Fruit fly (Drosophila melanogaster) whole organism, adult: Measurements from ENCODE around the gene CG13887.

Experiments
- CG11617 ChIP-seq: fragments of 200-800 bp; sonication (Bioruptor generic); optimal IDR thresholded peaks from 2 replicates; lab custom pipeline; 2017; ENCODE audit warnings: mild to moderate bottlenecking, missing biosample characterization, missing genetic modification reagents, missing genetic modification characterization
- CG12768 ChIP-seq: fragments of 200-800 bp; sonication (Bioruptor generic); optimal IDR thresholded peaks from 2 replicates; lab custom pipeline; 2017; ENCODE audit warnings: missing biosample characterization, missing genetic modification characterization, mild to moderate bottlenecking, moderate library complexity, missing genetic modification reagents
- CG14711 ChIP-seq: fragments of 200-800 bp; sonication (Bioruptor generic); optimal IDR thresholded peaks from 2 replicates; lab custom pipeline; 2018; ENCODE audit warnings: missing biosample characterization, mild to moderate bottlenecking, missing genetic modification characterization, moderate library complexity
- CG1620 ChIP-seq: fragments of 200-800 bp; sonication (Bioruptor generic); optimal IDR thresholded peaks from 2 replicates; lab custom pipeline; 2016; ENCODE audit warnings: missing biosample characterization, missing genetic modification characterization
- CG33017 ChIP-seq: fragments of 200-800 bp; sonication (Bioruptor generic); optimal IDR thresholded peaks from 2 replicates; lab custom pipeline; 2018; ENCODE audit warnings: missing biosample characterization, mild to moderate bottlenecking, missing genetic modification characterization, moderate library complexity
- CG5204 ChIP-seq: fragments of 200-800 bp; sonication (Bioruptor generic); optimal IDR thresholded peaks from 2 replicates; lab custom pipeline; 2016; ENCODE audit warnings: missing biosample characterization, missing genetic modification characterization
- CG7045 ChIP-seq: fragments of 200-800 bp; sonication (Bioruptor generic); optimal IDR thresholded peaks from 2 replicates; lab custom pipeline; 2017; ENCODE audit warnings: missing biosample characterization, mild to moderate bottlenecking, missing genetic modification characterization
- CG7101 ChIP-seq: fragments of 200-800 bp; sonication (Bioruptor generic); optimal IDR thresholded peaks from 2 replicates; lab custom pipeline; 2018; ENCODE audit warnings: missing biosample characterization, mild to moderate bottlenecking, missing genetic modification characterization, moderate library complexity
- Clk ChIP-seq: fragments of 200-800 bp; sonication (Bioruptor generic); optimal IDR thresholded peaks from 2 replicates; lab custom pipeline; 2017; ENCODE audit warnings: missing biosample characterization, missing genetic modification characterization
- Crg-1 ChIP-seq: fragments of 200-800 bp; sonication (Bioruptor generic); optimal IDR thresholded peaks from 2 replicates; lab custom pipeline; 2016; ENCODE audit warnings: missing biosample characterization, missing genetic modification characterization
- Hr96 ChIP-seq: fragments of 200-800 bp; sonication (Bioruptor generic); optimal IDR thresholded peaks from 2 replicates; lab custom pipeline; 2016; ENCODE audit warnings: missing biosample characterization, missing genetic modification characterization
- Mnt ChIP-seq: fragments of 200-800 bp; sonication (Bioruptor generic); optimal IDR thresholded peaks from 2 replicates; lab custom pipeline; 2016; ENCODE audit warnings: missing biosample characterization, mild to moderate bottlenecking, missing genetic modification characterization
- bab1 ChIP-seq: fragments of 200-800 bp; sonication (Bioruptor generic); optimal IDR thresholded peaks from 3 replicates; lab custom pipeline; 2019; ENCODE audit warnings: missing biosample characterization, mild to moderate bottlenecking, missing genetic modification characterization, moderate library complexity
- cic ChIP-seq: fragments of 200-800 bp; sonication (Bioruptor generic); optimal IDR thresholded peaks from 2 replicates; lab custom pipeline; 2017; ENCODE audit warnings: missing biosample characterization, mild to moderate bottlenecking, missing genetic modification characterization, moderate library complexity
- cnc ChIP-seq, 2 experiments: fragments of >200 bp; optimal IDR thresholded peaks; 2 replicates each; lab custom pipeline; 2017
- kay ChIP-seq: fragments of 200-800 bp; sonication (Bioruptor generic); peaks from one replicate; lab custom pipeline; 2016; ENCODE audit warnings: missing biosample characterization, missing genetic modification characterization, borderline replicate concordance
- ovo ChIP-seq: fragments of 200-800 bp; sonication (Bioruptor generic); optimal IDR thresholded peaks from 2 replicates; lab custom pipeline; 2016; ENCODE audit warnings: missing biosample characterization, missing genetic modification characterization
- pad ChIP-seq: fragments of 200-800 bp; sonication (Bioruptor generic); optimal IDR thresholded peaks from 3 replicates; lab custom pipeline; 2017; ENCODE audit warnings: missing biosample characterization, missing genetic modification characterization, mild to moderate bottlenecking, moderate library complexity, missing genetic modification reagents
- tj ChIP-seq: fragments of 200-800 bp; sonication (Bioruptor generic); optimal IDR thresholded peaks from 3 replicates; lab custom pipeline; 2017; ENCODE audit warnings: missing biosample characterization, mild to moderate bottlenecking, missing genetic modification characterization, moderate library complexity
- toe ChIP-seq: fragments of 200-800 bp; sonication (Bioruptor generic); optimal IDR thresholded peaks from 2 replicates; lab custom pipeline; 2016; ENCODE audit warnings: missing biosample characterization, missing genetic modification characterization

Gene CG13887

dm6 chr3L:818438-819138, 19.1 kb upstream of the CG13887 start:
- TF ChIP-seq CG1620: no peak
- TF ChIP-seq CG33017 (tag; lab: Kevin White, UChicago): no peak
- TF ChIP-seq Clk (GFP tag; lab: Kevin White, UChicago): no peak
- TF ChIP-seq Hr96 (GFP tag; lab: Kevin White, UChicago): no peak
- no peak for TF ChIP-seq CG7101
- TF ChIP-seq tj (GFP tag; lab: Kevin White, UChicago): no peak
- no peak for TF ChIP-seq bab1
- TF ChIP-seq Mnt (GFP tag; lab: Kevin White, UChicago): no peak
- no peak for TF ChIP-seq CG12768 (GFP tag; lab: Kevin White, UChicago)
- no peak for TF ChIP-seq CG5204 (GFP tag; lab: Kevin White, UChicago)
- no peak for TF ChIP-seq cnc (optimal IDR thresholded peaks at IDR 0.05; lab: Kevin White, UChicago)
- no peak for TF ChIP-seq toe
- no peak for TF ChIP-seq cic (GFP tag; lab: Kevin White, UChicago)
- TF ChIP-seq pad (GFP tag; lab: Kevin White, UChicago): no peak
- TF ChIP-seq Crg-1 (GFP tag; lab: Kevin White, UChicago): no peak
- TF ChIP-seq CG14711 (tag; lab: Kevin White, UChicago): no peak
- TF ChIP-seq ovo: no peak
- no peak for TF ChIP-seq CG11617 (GFP tag; lab: Kevin White, UChicago)

dm6 chr3L:819297-819886, 18.3 kb upstream of the CG13887 start:
- TF ChIP-seq Mnt (GFP tag; lab: Kevin White, UChicago) (no peak), Hr96 (GFP tag; lab: Kevin White, UChicago) (no peak), CG7101 (no peak), CG11617 (GFP tag; lab: Kevin White, UChicago) (no peak), CG7045 (GFP tag; lab: Kevin White, UChicago) (no peak), CG5204 (GFP tag; lab: Kevin White, UChicago) (no peak), Clk (GFP tag; lab: Kevin White, UChicago) (no peak), tj (GFP tag; lab: Kevin White, UChicago) (no peak), CG1620 (no peak), CG14711 (tag; lab: Kevin White, UChicago) (no peak), bab1 (no peak), ovo (no peak), CG12768 (GFP tag; lab: Kevin White, UChicago) (no peak), pad (GFP tag; lab: Kevin White, UChicago) (no peak), Crg-1 (GFP tag; lab: Kevin White, UChicago) (no peak)

- TF ChIP-seq bab1 (peak; percentile 41), CG7101 (peak; percentile 15), cnc (optimal IDR thresholded peaks at IDR 0.05; lab: Kevin White, UChicago) (no peak), CG14711 (tag; lab: Kevin White, UChicago) (peak; percentile 45), CG5204 (GFP tag; lab: Kevin White, UChicago) (peak; percentile 12), Crg-1 (GFP tag; lab: Kevin White, UChicago) (no peak), CG7045 (GFP tag; lab: Kevin White, UChicago) (peak; percentile 26), CG33017 (tag; lab: Kevin White, UChicago) (peak; percentile 11), CG11617 (GFP tag; lab: Kevin White, UChicago) (no peak)
Observed at dm6 chr3L:820332-820731, 17.3 kb upstream of the CG13887 start.

dm6 chr3L:820975-821598, 16.6 kb upstream of the CG13887 start:
- TF ChIP-seq cnc (optimal IDR thresholded peaks at IDR 0.05; lab: Kevin White, UChicago) (no peak), tj (GFP tag; lab: Kevin White, UChicago) (no peak)

- TF ChIP-seq cnc (optimal IDR thresholded peaks at IDR 0.05; lab: Kevin White, UChicago): no peak
- no peak for TF ChIP-seq pad (GFP tag; lab: Kevin White, UChicago)
- TF ChIP-seq bab1: peak; percentile 3
- TF ChIP-seq cic (GFP tag; lab: Kevin White, UChicago): no peak
Observed at dm6 chr3L:821951-822350, 15.7 kb upstream of the CG13887 start.

dm6 chr3L:822619-823018, 15.0 kb upstream of the CG13887 start:
- no peak for TF ChIP-seq CG1620
- no peak for TF ChIP-seq CG5204 (GFP tag; lab: Kevin White, UChicago)
- no peak for TF ChIP-seq CG33017 (tag; lab: Kevin White, UChicago)
- TF ChIP-seq Clk (GFP tag; lab: Kevin White, UChicago): no peak
- no peak for TF ChIP-seq kay (GFP tag; lab: Kevin White, UChicago)
- no peak for TF ChIP-seq Crg-1 (GFP tag; lab: Kevin White, UChicago)
- TF ChIP-seq tj (GFP tag; lab: Kevin White, UChicago): no peak
- TF ChIP-seq Hr96 (GFP tag; lab: Kevin White, UChicago): no peak
- TF ChIP-seq cnc (optimal IDR thresholded peaks at IDR 0.05; lab: Kevin White, UChicago): no peak
